Fruit fly (Drosophila melanogaster) whole organism, wandering third instar larva: Measurements from ENCODE around the gene Ykt6.
A peak's percentile ranks its signal among the peaks of the same experiment; 100 is the strongest.

Experiments
- Hnf4 ChIP-seq: fragments of 200-800 bp; sonication (Bioruptor generic); optimal IDR thresholded peaks from 2 replicates; lab custom pipeline; 2016; ENCODE audit warnings: missing biosample characterization, mild to moderate bottlenecking, missing genetic modification characterization
- Myc ChIP-seq: fragments of >200 bp; optimal IDR thresholded peaks from 2 replicates; lab custom pipeline; 2017
- dl ChIP-seq, 2 experiments: fragments of 175-275, 200-275 bp in 1 of 2; fragments of 200-275 bp in 1 of 2; sonication (Bioruptor generic); optimal IDR thresholded peaks; lab custom pipeline; 2018; ENCODE audit warnings: mild to moderate bottlenecking in 2 of 2, missing biosample characterization in 2 of 2, missing genetic modification characterization in 2 of 2, moderate library complexity in 2 of 2; ENCODE audit not compliant: partially characterized antibody in 2 of 2, insufficient read depth in 1 of 2
- h ChIP-seq: fragments of 200-800 bp; sonication (Bioruptor generic); optimal IDR thresholded peaks from 3 replicates; lab custom pipeline; 2016; ENCODE audit warnings: missing biosample characterization, mild to moderate bottlenecking, missing genetic modification characterization
- pan ChIP-seq: fragments of >200 bp; optimal IDR thresholded peaks from 2 replicates; lab custom pipeline; 2017
- psq ChIP-seq: fragments of 200-800 bp; sonication (Bioruptor generic); optimal IDR thresholded peaks from 3 replicates; lab custom pipeline; 2017; ENCODE audit warnings: missing biosample characterization, mild to moderate bottlenecking, missing genetic modification characterization, moderate library complexity

dm6 chrX:7931028-7931549 lies 10.9 kb downstream of the Ykt6 start, which contains the start of gene mahe:
- peak; percentile 7 to 47 for TF ChIP-seq dl (GFP tag; optimal IDR thresholded peaks at IDR 0.05; lab: Kevin White, UChicago; ENCODE audit: insufficient read depth in 1 of 2, partially characterized antibody in 2 of 2)
- no peak for TF ChIP-seq psq (GFP tag; lab: Kevin White, UChicago)
- TF ChIP-seq Myc: no peak
- TF ChIP-seq h (GFP tag; lab: Kevin White, UChicago): peak; percentile 7
- TF ChIP-seq Hnf4: no peak
- TF ChIP-seq pan: no peak
